Fruit fly (Drosophila melanogaster): ENCODE measurements around the gene CG2004.

- TF ChIP-seq ttk (optimal IDR thresholded peaks at IDR 0.05) (no peak), h (optimal IDR thresholded peaks at IDR 0.05) (no peak)
These were observed 40.6 kb upstream of the CG2004 start for dm6 chrX:8755352-8755751.
